Fruit fly (Drosophila melanogaster): ENCODE results near the gene CG32486.

dm6 chr3L:3052110-3052871, 18.3 kb downstream of the CG32486 start, which contains the start of gene CG1271:
- TF ChIP-seq tio (GFP tag; optimal IDR thresholded peaks at IDR 0.05) (no peak), zfh1 (GFP tag; IDR thresholded peaks at IDR 0.05) (peak; percentile 70), HHEX (GFP tag; optimal IDR thresholded peaks at IDR 0.05) (peak; percentile 51), croc (GFP tag; conservative IDR thresholded peaks at IDR 0.05) (no peak), CG11560 (tag; IDR thresholded peaks at IDR 0.05) (no peak), zf30C (GFP tag; optimal IDR thresholded peaks at IDR 0.05) (no peak), psq (GFP tag; optimal IDR thresholded peaks at IDR 0.05) (no peak), Atf6 (GFP tag; IDR thresholded peaks at IDR 0.05) (no peak), CTCF (GFP tag; optimal IDR thresholded peaks at IDR 0.05) (peak; percentile 25), CG15073 (GFP tag; optimal IDR thresholded peaks at IDR 0.05) (no peak)

Measured in whole organism, embryonic.